Fruit fly (Drosophila melanogaster) whole organism, prepupa: ENCODE results near the gene Chrac-14.

Source experiments
- Blimp-1 ChIP-seq: fragments of 200-800 bp; sonication (Bioruptor generic); optimal IDR thresholded peaks from 3 replicates; lab custom pipeline; 2017; ENCODE audit warnings: missing biosample characterization, missing genetic modification characterization, mild to moderate bottlenecking, moderate library complexity, missing genetic modification reagents
- CG11902 ChIP-seq: fragments of 200-800 bp; sonication (Bioruptor generic); optimal IDR thresholded peaks from 3 replicates; lab custom pipeline; 2016; ENCODE audit warnings: missing biosample characterization, missing genetic modification characterization
- CG1621 ChIP-seq: fragments of 200-800 bp; sonication (Bioruptor generic); optimal IDR thresholded peaks from 3 replicates; lab custom pipeline; 2018; ENCODE audit warnings: missing biosample characterization, mild to moderate bottlenecking, missing genetic modification characterization
- CG32006 ChIP-seq: fragments of 200-800 bp; sonication (Bioruptor generic); optimal IDR thresholded peaks from 3 replicates; lab custom pipeline; 2017; ENCODE audit warnings: missing biosample characterization, mild to moderate bottlenecking, missing genetic modification characterization
- CG6792 ChIP-seq: fragments of 200-800 bp; sonication (Bioruptor generic); optimal IDR thresholded peaks from 3 replicates; lab custom pipeline; 2016; ENCODE audit warnings: missing biosample characterization, missing genetic modification characterization
- Hr38 ChIP-seq: sonication (Bioruptor generic); optimal IDR thresholded peaks from 2 replicates; lab custom pipeline; 2016; ENCODE audit warnings: missing biosample characterization, missing genetic modification characterization
- Lpt ChIP-seq: fragments of 200-800 bp; sonication (Bioruptor generic); optimal IDR thresholded peaks from 3 replicates; lab custom pipeline; 2016; ENCODE audit warnings: missing biosample characterization, missing genetic modification characterization
- Met ChIP-seq: fragments of 200-800 bp; sonication (Bioruptor generic); optimal IDR thresholded peaks from 3 replicates; lab custom pipeline; 2016; ENCODE audit warnings: missing biosample characterization, missing genetic modification characterization
- OdsH ChIP-seq: fragments of 200-800 bp; sonication (Bioruptor generic); optimal IDR thresholded peaks from 3 replicates; lab custom pipeline; 2016; ENCODE audit warnings: missing biosample characterization, missing genetic modification characterization
- Sox102F ChIP-seq: fragments of 200-800 bp; sonication (Bioruptor generic); optimal IDR thresholded peaks from 2 replicates; lab custom pipeline; 2016; ENCODE audit warnings: missing biosample characterization, mild to moderate bottlenecking, missing genetic modification characterization

DNA sequence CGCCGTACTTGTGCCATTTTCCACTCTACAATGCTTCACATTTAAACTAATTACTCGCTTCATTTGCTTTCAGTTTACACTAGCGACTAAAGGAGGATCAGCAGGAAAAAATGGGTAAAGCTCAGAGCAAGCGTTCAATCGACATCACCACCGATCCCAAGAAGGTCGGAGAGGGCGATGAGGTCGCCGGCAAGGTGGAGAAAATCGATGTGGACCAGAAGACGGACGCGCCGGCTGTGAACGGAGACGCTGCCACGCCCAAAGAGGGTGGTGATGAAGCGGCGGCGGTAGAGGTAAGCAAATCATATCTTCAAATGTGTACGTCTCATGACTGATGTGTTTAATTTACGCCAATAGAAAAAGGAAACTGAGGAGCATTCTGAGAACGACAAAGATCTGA, 10.4 kb upstream of the Chrac-14 start:
- no peak for TF ChIP-seq Hr38 (GFP tag; lab: Kevin White, UChicago)
- TF ChIP-seq CG6792 (GFP tag; lab: Kevin White, UChicago), result no peak
- TF ChIP-seq CG11902 (GFP tag; lab: Kevin White, UChicago), result no peak
- TF ChIP-seq Blimp-1 (GFP tag; lab: Kevin White, UChicago), result no peak
- no peak for TF ChIP-seq CG32006
- no peak for TF ChIP-seq Sox102F (GFP tag; lab: Kevin White, UChicago)
- TF ChIP-seq Lpt, result no peak
- no peak for TF ChIP-seq CG1621 (tag; lab: Kevin White, UChicago)
- no peak for TF ChIP-seq OdsH (GFP tag; lab: Kevin White, UChicago)
- no peak for TF ChIP-seq Met (GFP tag; lab: Kevin White, UChicago)
